Fruit fly (Drosophila melanogaster): ENCODE data around the gene CG13775.

Gene CG13775

dm6 chr2L:6960165-6960564, 3.4 kb upstream of the CG13775 start, which contains the start of the genes Atac1 and Hmgcl (continued):
- TF ChIP-seq vnd (GFP tag; IDR thresholded peaks at IDR 0.05; ENCODE audit: partially characterized antibody) (no peak), CG2199 (GFP tag; IDR thresholded peaks at IDR 0.05) (no peak), CG16815 (GFP tag; optimal IDR thresholded peaks at IDR 0.05) (no peak), CG4360 (GFP tag; IDR thresholded peaks at IDR 0.05) (no peak), crp (GFP tag; optimal IDR thresholded peaks at IDR 0.05) (peak in 1 of 2 experiments; percentile 78), zfh2 (GFP tag; optimal IDR thresholded peaks at IDR 0.05) (no peak), Gsc (GFP tag; IDR thresholded peaks at IDR 0.05) (no peak), CG9876 (GFP tag; optimal IDR thresholded peaks at IDR 0.05) (no peak), CG3838 (GFP tag; optimal IDR thresholded peaks at IDR 0.05) (no peak), eve (GFP tag; optimal IDR thresholded peaks at IDR 0.05) (no peak), pb (GFP tag; optimal IDR thresholded peaks at IDR 0.05) (no peak), MESR4 (GFP tag; optimal IDR thresholded peaks at IDR 0.05) (peak; percentile 42), hbn (GFP tag; IDR thresholded peaks at IDR 0.05; ENCODE audit: partially characterized antibody) (no peak), CG10565 (GFP tag; optimal IDR thresholded peaks at IDR 0.05) (no peak), chinmo (GFP tag; IDR thresholded peaks at IDR 0.05; ENCODE audit: partially characterized antibody) (0 out of 4 replicates have a peak, but pooled peaks have one; percentile 36), vvl (GFP tag; IDR thresholded peaks at IDR 0.05) (0 out of 2 replicates have a peak, but pooled peaks have one; percentile 32), Doc3 (GFP tag; IDR thresholded peaks at IDR 0.05; ENCODE audit: partially characterized antibody) (0 out of 3 replicates have a peak, but pooled peaks have one; percentile 18), CG4404 (GFP tag; IDR thresholded peaks at IDR 0.05) (no peak), Scr (GFP tag; IDR thresholded peaks at IDR 0.05; ENCODE audit: partially characterized antibody) (0 out of 2 replicates have a peak, but pooled peaks have one; percentile 16), CG11723 (GFP tag; optimal IDR thresholded peaks at IDR 0.05) (no peak), CG14050 (GFP tag; IDR thresholded peaks at IDR 0.05) (no peak), caup (GFP tag; optimal IDR thresholded peaks at IDR 0.05; ENCODE audit: severe bottlenecking) (no peak), trh (GFP tag; optimal IDR thresholded peaks at IDR 0.05) (no peak), CG10959 (GFP tag; IDR thresholded peaks at IDR 0.05) (no peak), Mrtf (GFP tag; IDR thresholded peaks at IDR 0.05) (no peak), Doc2 (GFP tag; IDR thresholded peaks at IDR 0.05) (no peak), seq (GFP tag; IDR thresholded peaks at IDR 0.05) (no peak), YL-1 (GFP tag; optimal IDR thresholded peaks at IDR 0.05) (peak; percentile 3), CG3847 (GFP tag; IDR thresholded peaks at IDR 0.05) (no peak), CG15479 (GFP tag; optimal IDR thresholded peaks at IDR 0.05) (no peak), CG15514 (GFP tag; optimal IDR thresholded peaks at IDR 0.05) (no peak), CG9932 (GFP tag; IDR thresholded peaks at IDR 0.05) (no peak), Deaf1 (tag; optimal IDR thresholded peaks at IDR 0.05) (no peak), sens (GFP tag) (peak; percentile 5), Fer2 (tag; optimal IDR thresholded peaks at IDR 0.05) (no peak), CG17385 (GFP tag; optimal IDR thresholded peaks at IDR 0.05) (peak; percentile 89), slp2 (GFP tag; optimal IDR thresholded peaks at IDR 0.05) (no peak), gsb (GFP tag; IDR thresholded peaks at IDR 0.05) (no peak), CG2875 (GFP tag; optimal IDR thresholded peaks at IDR 0.05) (no peak), CG8290 (GFP tag; optimal IDR thresholded peaks at IDR 0.05) (peak; percentile 63), CG8290 (tag; optimal IDR thresholded peaks at IDR 0.05) (no peak), Dll (GFP tag; IDR thresholded peaks at IDR 0.05; ENCODE audit: partially characterized antibody) (peak; percentile 68), Sry-δ (GFP tag; optimal IDR thresholded peaks at IDR 0.05) (peak; percentile 76), CG2116 (GFP tag; optimal IDR thresholded peaks at IDR 0.05) (peak; percentile 14), CG31441 (GFP tag; IDR thresholded peaks at IDR 0.05) (no peak), HLH4C (GFP tag; IDR thresholded peaks at IDR 0.05; ENCODE audit: partially characterized antibody) (peak; percentile 18; the same call in 1 of the 3 replicates), Ets65A (GFP tag) (no peak), CG18619 (GFP tag; optimal IDR thresholded peaks at IDR 0.05) (no peak), Side (GFP tag; optimal IDR thresholded peaks at IDR 0.05) (no peak), CG2889 (GFP tag; IDR thresholded peaks at IDR 0.05) (no peak), Awh (GFP tag; IDR thresholded peaks at IDR 0.05) (no peak), slbo (GFP tag; IDR thresholded peaks at IDR 0.05) (no peak)

Measured in whole organism, embryonic.